Fruit fly (Drosophila melanogaster) whole organism, embryonic: ENCODE data around the gene CG34287.

Experiments
- Ada2b ChIP-seq: fragments of 200-800 bp; sonication (Bioruptor generic); IDR thresholded peaks from 2 replicates; pipeline ENCODE4 v1.3.6; 2022; ENCODE audit warnings: missing biosample characterization, missing genetic modification characterization
- Atf-2 ChIP-seq: fragments of 200-800 bp; sonication (Bioruptor generic); optimal IDR thresholded peaks from 2 replicates; lab custom pipeline; 2016; ENCODE audit warnings: missing biosample characterization, missing genetic modification characterization
- B-H2 ChIP-seq: fragments of 200-800 bp; sonication (Bioruptor generic); optimal IDR thresholded peaks from 2 replicates; lab custom pipeline; 2018; ENCODE audit warnings: missing biosample characterization, mild to moderate bottlenecking, missing genetic modification characterization
- Bgb ChIP-seq: fragments of 200-800 bp; sonication (Bioruptor generic); IDR thresholded peaks from 2 replicates; pipeline ENCODE4 v1.3.6; 2022; ENCODE audit warnings: missing biosample characterization, missing genetic modification characterization; ENCODE audit not compliant: partially characterized antibody
- CG11247 ChIP-seq: fragments of 200-800 bp; sonication (Bioruptor generic); IDR thresholded peaks from 2 replicates; pipeline ENCODE4 v1.3.6; 2022; ENCODE audit warnings: missing biosample characterization, missing genetic modification characterization
- CG12299 ChIP-seq: fragments of 200-800 bp; sonication (Bioruptor generic); optimal IDR thresholded peaks from 2 replicates; lab custom pipeline; 2018; ENCODE audit warnings: missing biosample characterization, mild to moderate bottlenecking, missing genetic modification characterization
- CG16815 ChIP-seq: fragments of 200-800 bp; sonication (Bioruptor generic); optimal IDR thresholded peaks from 3 replicates; lab custom pipeline; 2017; ENCODE audit warnings: missing biosample characterization, mild to moderate bottlenecking, missing genetic modification characterization
- CG17361 ChIP-seq: fragments of 200-800 bp; sonication (Bioruptor generic); IDR thresholded peaks from 3 replicates; pipeline ENCODE4 v1.3.6; 2022; ENCODE audit warnings: missing biosample characterization, missing genetic modification characterization
- CG18476 ChIP-seq: fragments of 200-800 bp; sonication (Bioruptor generic); optimal IDR thresholded peaks from 2 replicates; lab custom pipeline; 2016; ENCODE audit warnings: missing biosample characterization, mild to moderate bottlenecking, missing genetic modification characterization
- CG2129 ChIP-seq: fragments of 200-800 bp; sonication (Bioruptor generic); IDR thresholded peaks from 2 replicates; pipeline ENCODE4 v1.3.6; 2022; ENCODE audit warnings: missing biosample characterization, missing genetic modification characterization; ENCODE audit not compliant: partially characterized antibody
- CG2199 ChIP-seq: fragments of 200-800 bp; sonication (Bioruptor generic); IDR thresholded peaks from 3 replicates; pipeline ENCODE4 v1.3.6; 2022; ENCODE audit warnings: missing biosample characterization, missing genetic modification characterization
- CG31365 ChIP-seq: fragments of 200-800 bp; sonication (Bioruptor generic); optimal IDR thresholded peaks from 2 replicates; lab custom pipeline; 2018; ENCODE audit warnings: missing biosample characterization, mild to moderate bottlenecking, missing genetic modification characterization
- CG33213 ChIP-seq: fragments of 200-800 bp; sonication (Bioruptor generic); optimal IDR thresholded peaks from 3 replicates; lab custom pipeline; 2016; ENCODE audit warnings: missing biosample characterization, missing genetic modification characterization
- CG4404 ChIP-seq: fragments of 200-800 bp; sonication (Bioruptor generic); IDR thresholded peaks from 2 replicates; pipeline ENCODE4 v1.3.6; 2022; ENCODE audit warnings: missing biosample characterization, missing genetic modification characterization
- CG4707 ChIP-seq: fragments of 200-800 bp; sonication (Bioruptor generic); optimal IDR thresholded peaks from 2 replicates; lab custom pipeline; 2018; ENCODE audit warnings: missing biosample characterization, mild to moderate bottlenecking, missing genetic modification characterization, moderate library complexity
- CG5245 ChIP-seq: fragments of 200-800 bp; sonication (Bioruptor generic); optimal IDR thresholded peaks from 3 replicates; lab custom pipeline; 2016; ENCODE audit warnings: missing biosample characterization, missing genetic modification characterization
- CG6765 ChIP-seq: fragments of 200-800 bp; sonication (Bioruptor generic); optimal IDR thresholded peaks from 3 replicates; lab custom pipeline; 2017; ENCODE audit warnings: missing biosample characterization, mild to moderate bottlenecking, missing genetic modification characterization
- CG7745 ChIP-seq: fragments of 200-800 bp; sonication (Bioruptor generic); optimal IDR thresholded peaks from 2 replicates; lab custom pipeline; 2018; ENCODE audit warnings: missing biosample characterization, mild to moderate bottlenecking, missing genetic modification characterization, moderate library complexity
- CG7963 ChIP-seq: fragments of 200-800 bp; sonication (Bioruptor generic); IDR thresholded peaks from 3 replicates; pipeline ENCODE4 v1.3.6; 2022; ENCODE audit warnings: missing biosample characterization, missing genetic modification characterization; ENCODE audit not compliant: partially characterized antibody
- CG8478 ChIP-seq: fragments of >200 bp; optimal IDR thresholded peaks from 2 replicates; lab custom pipeline; 2018
- CG9215 ChIP-seq: fragments of 200-800 bp; sonication (Bioruptor generic); IDR thresholded peaks from 2 replicates; pipeline ENCODE4 v1.3.6; 2022; ENCODE audit warnings: missing biosample characterization, missing genetic modification characterization
- Camta ChIP-seq: fragments of 200-800 bp; sonication (Bioruptor generic); optimal IDR thresholded peaks from 2 replicates; lab custom pipeline; 2016; ENCODE audit warnings: missing biosample characterization, missing genetic modification characterization
- CkIIα-i1 ChIP-seq: fragments of 200-800 bp; sonication (Bioruptor generic); IDR thresholded peaks from 2 replicates; pipeline ENCODE4 v1.3.6; 2022; ENCODE audit warnings: missing biosample characterization, missing genetic modification characterization
- D19B ChIP-seq: fragments of 200-800 bp; sonication (Bioruptor generic); optimal IDR thresholded peaks from 2 replicates; lab custom pipeline; 2017; ENCODE audit warnings: missing biosample characterization, mild to moderate bottlenecking, missing genetic modification characterization
- Fer1 ChIP-seq: fragments of 200-800 bp; sonication (Bioruptor generic); optimal IDR thresholded peaks from 2 replicates; lab custom pipeline; 2017; ENCODE audit warnings: missing biosample characterization, mild to moderate bottlenecking, missing genetic modification characterization
- Mrtf ChIP-seq: fragments of 200-800 bp; sonication (Bioruptor generic); IDR thresholded peaks from 3 replicates; pipeline ENCODE4 v1.3.6; 2022; ENCODE audit warnings: missing biosample characterization, missing genetic modification characterization
- Nf-YB ChIP-seq: fragments of 200-800 bp; sonication (Bioruptor generic); optimal IDR thresholded peaks from 3 replicates; lab custom pipeline; 2019; ENCODE audit warnings: missing biosample characterization, mild to moderate bottlenecking, missing genetic modification characterization, moderate library complexity
- Optix ChIP-seq: fragments of 200-800 bp; sonication (Bioruptor generic); IDR thresholded peaks from 3 replicates; pipeline ENCODE4 v1.3.6; 2022; ENCODE audit warnings: missing biosample characterization, missing genetic modification characterization
- Pdp1 ChIP-seq, 2 experiments: fragments of 200-800 bp; sonication (Bioruptor generic); optimal IDR thresholded peaks; 3 replicates each; lab custom pipeline; 2016; ENCODE audit warnings: missing biosample characterization in 2 of 2, missing genetic modification characterization in 2 of 2, mild to moderate bottlenecking in 1 of 2, moderate library complexity in 1 of 2
- Rfx ChIP-seq: fragments of 200-800 bp; sonication (Bioruptor generic); IDR thresholded peaks from 2 replicates; pipeline ENCODE4 v1.3.6; 2022; ENCODE audit warnings: missing biosample characterization, missing genetic modification characterization
- Rx ChIP-seq: fragments of 200-800 bp; sonication (Bioruptor generic); IDR thresholded peaks from 2 replicates; pipeline ENCODE4 v1.3.6; 2022; ENCODE audit warnings: missing biosample characterization, missing genetic modification characterization
- Sry-δ ChIP-seq: fragments of 200-800 bp; sonication (Bioruptor generic); optimal IDR thresholded peaks from 2 replicates; lab custom pipeline; 2016; ENCODE audit warnings: missing biosample characterization, missing genetic modification characterization
- bab2 ChIP-seq: fragments of 200-800 bp; sonication (Bioruptor generic); optimal IDR thresholded peaks from 2 replicates; lab custom pipeline; 2016; ENCODE audit warnings: missing biosample characterization, missing genetic modification characterization
- bowl ChIP-seq: fragments of 200-800 bp; sonication (Bioruptor generic); IDR thresholded peaks from 2 replicates; pipeline ENCODE4 v1.3.6; 2022; ENCODE audit warnings: missing biosample characterization, missing genetic modification characterization
- cad ChIP-seq: fragments of >200 bp; optimal IDR thresholded peaks from 2 replicates; lab custom pipeline; 2017; ENCODE audit warnings: missing biosample characterization, missing genetic modification characterization
- ci ChIP-seq: fragments of 200-800 bp; sonication (Bioruptor generic); IDR thresholded peaks from 3 replicates; pipeline ENCODE4 v1.3.6; 2022; ENCODE audit warnings: missing biosample characterization, missing genetic modification characterization
- crp ChIP-seq, 2 experiments: fragments of 200-800 bp; sonication (Bioruptor generic); optimal IDR thresholded peaks; 2 replicates in 1 of 2; 3 replicates in 1 of 2; lab custom pipeline; 2017; ENCODE audit warnings: missing biosample characterization in 2 of 2, missing genetic modification characterization in 2 of 2, mild to moderate bottlenecking in 1 of 2, moderate library complexity in 1 of 2
- danr ChIP-seq: fragments of 200-800 bp; sonication (Bioruptor generic); IDR thresholded peaks from 2 replicates; pipeline ENCODE4 v1.3.6; 2022; ENCODE audit warnings: missing biosample characterization, missing genetic modification characterization
- dpn ChIP-seq, 2 experiments: fragments of 200-800 bp; sonication (Bioruptor generic); optimal IDR thresholded peaks; 3 replicates each; lab custom pipeline; 2016; ENCODE audit warnings: missing biosample characterization in 2 of 2, missing genetic modification characterization in 2 of 2
- dysf ChIP-seq: fragments of 200-800 bp; sonication (Bioruptor generic); IDR thresholded peaks from 3 replicates; pipeline ENCODE4 v1.3.6; 2022; ENCODE audit warnings: missing biosample characterization, missing genetic modification characterization
- fd96Cb ChIP-seq: fragments of 200-800 bp; sonication (Bioruptor generic); optimal IDR thresholded peaks from 2 replicates; lab custom pipeline; 2018; ENCODE audit warnings: missing biosample characterization, mild to moderate bottlenecking, missing genetic modification characterization, moderate library complexity
- gsb ChIP-seq: fragments of 200-800 bp; sonication (Bioruptor generic); IDR thresholded peaks from 2 replicates; pipeline ENCODE4 v1.3.6; 2022; ENCODE audit warnings: missing biosample characterization, missing genetic modification characterization
- jumu ChIP-seq: fragments of 200-800 bp; sonication (Bioruptor generic); optimal IDR thresholded peaks from 3 replicates; lab custom pipeline; 2016; ENCODE audit warnings: missing biosample characterization, missing genetic modification characterization
- lmd ChIP-seq: fragments of 200-800 bp; sonication (Bioruptor generic); IDR thresholded peaks from 2 replicates; pipeline ENCODE4 v1.3.6; 2022; ENCODE audit warnings: missing biosample characterization, missing genetic modification characterization
- pan ChIP-seq, 4 experiments: fragments of >200 bp in 3 of 4; fragments of 200-800 bp in 1 of 4; sonication (Bioruptor generic) in 1 of 4; optimal IDR thresholded peaks in 3 of 4; IDR thresholded peaks in 1 of 4; 2 replicates each; pipeline versions ENCODE4 v1.3.6 to Lab custom; 2017 to 2022; ENCODE audit warnings: missing biosample characterization in 2 of 4, missing genetic modification characterization in 2 of 4, mixed read lengths in 1 of 4
- peb ChIP-seq: fragments of 200-800 bp; sonication (Bioruptor generic); IDR thresholded peaks from 2 replicates; pipeline ENCODE4 v1.3.6; 2022; ENCODE audit warnings: missing biosample characterization, missing genetic modification characterization
- salm ChIP-seq: fragments of 200-800 bp; sonication (Bioruptor generic); optimal IDR thresholded peaks from 2 replicates; lab custom pipeline; 2018; ENCODE audit warnings: missing biosample characterization, mild to moderate bottlenecking, missing genetic modification characterization
- slp2 ChIP-seq: fragments of 200-800 bp; sonication (Bioruptor generic); optimal IDR thresholded peaks from 2 replicates; lab custom pipeline; 2016; ENCODE audit warnings: missing biosample characterization, missing genetic modification characterization
- so ChIP-seq: fragments of 200-800 bp; sonication (Bioruptor generic); IDR thresholded peaks from 3 replicates; pipeline ENCODE4 v1.3.6; 2022; ENCODE audit warnings: missing biosample characterization, missing genetic modification characterization
- stwl ChIP-seq: fragments of 200-800 bp; sonication (Bioruptor generic); optimal IDR thresholded peaks from 3 replicates; lab custom pipeline; 2018; ENCODE audit warnings: missing biosample characterization, mild to moderate bottlenecking, missing genetic modification characterization, moderate library complexity
- ttk ChIP-seq: fragments of 200-800 bp; sonication (Bioruptor generic); IDR thresholded peaks from 2 replicates; pipeline ENCODE4 v2.1.2; 2022; ENCODE audit warnings: missing biosample characterization, missing genetic modification characterization

CG34287 gene

dm6 chr3R:5833948-5834504 lies 19.1 kb upstream of the CG34287 start (continued):
- TF ChIP-seq CG33213: no peak
- TF ChIP-seq D19B (GFP tag; lab: Kevin White, UChicago): no peak
- 0 out of 2 replicates have a peak, but pooled peaks have one; percentile 25 for TF ChIP-seq Rfx (GFP tag; lab: Robert Waterston, UW)
- no peak for TF ChIP-seq bowl
- TF ChIP-seq crp (GFP tag; optimal IDR thresholded peaks at IDR 0.05; lab: Kevin White, UChicago): no peak
- no peak for TF ChIP-seq Camta (GFP tag; lab: Kevin White, UChicago)
- TF ChIP-seq CG9215 (GFP tag; lab: Robert Waterston, UW): no peak
- TF ChIP-seq salm (tag; lab: Kevin White, UChicago): no peak
- no peak for TF ChIP-seq gsb
- TF ChIP-seq CG17361: no peak
- TF ChIP-seq CG8478 (lab: Kevin White, UChicago): no peak
- TF ChIP-seq stwl (tag; lab: Kevin White, UChicago): no peak
- no peak for TF ChIP-seq Mrtf (GFP tag; lab: Robert Waterston, UW)
- TF ChIP-seq lmd (GFP tag; lab: Robert Waterston, UW): 0 out of 2 replicates have a peak, but pooled peaks have one; percentile 14
- no peak for TF ChIP-seq CG6765 (GFP tag; lab: Kevin White, UChicago)
- peak; percentile 31; the same call in 1 of the 3 replicates for TF ChIP-seq dysf (GFP tag; lab: Robert Waterston, UW)
- no peak for TF ChIP-seq slp2 (GFP tag; lab: Kevin White, UChicago)
- peak; percentile 2 for TF ChIP-seq Sry-δ (GFP tag; lab: Kevin White, UChicago)
- TF ChIP-seq dpn (GFP tag; optimal IDR thresholded peaks at IDR 0.05; lab: Kevin White, UChicago): peak in 1 of 2 experiments; percentile 11
- no peak for TF ChIP-seq Atf-2
- peak; percentile 26; the same call in 1 of the 2 replicates for TF ChIP-seq Ada2b (GFP tag; lab: Robert Waterston, UW)
- TF ChIP-seq Fer1 (GFP tag; lab: Kevin White, UChicago): no peak
- TF ChIP-seq cad (GFP tag; lab: Kevin White, UChicago): no peak
- TF ChIP-seq ci (GFP tag; lab: Robert Waterston, UW): no peak
- no peak for TF ChIP-seq pan (optimal IDR thresholded peaks at IDR 0.05; lab: Kevin White, UChicago)
- peak in 1 of 2 experiments; percentile 54 for TF ChIP-seq pan (GFP tag; optimal IDR thresholded peaks at IDR 0.05 in 1 of 2, IDR thresholded peaks at IDR 0.05 in 1 of 2)
- TF ChIP-seq danr: no peak
- no peak for TF ChIP-seq Bgb (GFP tag; lab: Robert Waterston, UW)
- no peak for TF ChIP-seq CG7963 (GFP tag; lab: Robert Waterston, UW)
- TF ChIP-seq CG18476 (GFP tag; lab: Kevin White, UChicago): no peak
- TF ChIP-seq CG4404 (GFP tag; lab: Robert Waterston, UW): no peak
- TF ChIP-seq jumu: no peak
- TF ChIP-seq Nf-YB (GFP tag; lab: Kevin White, UChicago): no peak
- no peak for TF ChIP-seq CG12299 (tag; lab: Kevin White, UChicago)
- TF ChIP-seq peb (GFP tag; lab: Robert Waterston, UW): no peak
- TF ChIP-seq B-H2: no peak
- 0 out of 3 replicates have a peak, but pooled peaks have one; percentile 39 for TF ChIP-seq so (GFP tag; lab: Robert Waterston, UW)
- TF ChIP-seq Rx: no peak
- TF ChIP-seq CG7745 (tag; lab: Kevin White, UChicago): no peak
- no peak for TF ChIP-seq CG5245 (GFP tag; lab: Kevin White, UChicago)
- no peak for TF ChIP-seq fd96Cb (tag; lab: Kevin White, UChicago)
- no peak for TF ChIP-seq CG2129 (GFP tag; lab: Robert Waterston, UW)
- TF ChIP-seq CG2199: no peak
- TF ChIP-seq CG31365: no peak
- TF ChIP-seq CG16815 (GFP tag; lab: Kevin White, UChicago): no peak
- TF ChIP-seq CkIIα-i1 (GFP tag; lab: Robert Waterston, UW): no peak
- TF ChIP-seq bab2 (GFP tag; lab: Kevin White, UChicago): no peak
- TF ChIP-seq CG11247 (GFP tag; lab: Robert Waterston, UW): no peak
- no peak for TF ChIP-seq Optix (GFP tag; lab: Robert Waterston, UW)
- peak in 1 of 2 experiments; percentile 24 for TF ChIP-seq Pdp1 (GFP tag; optimal IDR thresholded peaks at IDR 0.05; lab: Kevin White, UChicago)
- no peak; the same call in 1 of the 2 replicates for TF ChIP-seq ttk (GFP tag; lab: Robert Waterston, UW)
- TF ChIP-seq CG4707 (GFP tag; lab: Kevin White, UChicago): no peak
